Worm (Caenorhabditis elegans) whole organism, young adult: ENCODE results near the gene nhx-9.

Experiments
- B0261.1 ChIP-seq: sonication (generic microtip); optimal IDR thresholded peaks from 2 replicates; lab custom pipeline; 2016; ENCODE audit warnings: mild to moderate bottlenecking, missing genetic modification characterization, moderate library complexity, missing compliant biosample characterization
- D2030.7 ChIP-seq: fragments of 200-800 bp; sonication (Bioruptor generic); IDR thresholded peaks from 2 replicates; pipeline ENCODE4 v1.3.6; 2022; ENCODE audit warnings: missing genetic modification reagents, missing genetic modification characterization, missing compliant biosample characterization
- F23B12.7 ChIP-seq: sonication (generic microtip); optimal IDR thresholded peaks from 2 replicates; lab custom pipeline; 2017; ENCODE audit warnings: missing genetic modification characterization, mild to moderate bottlenecking, missing compliant biosample characterization, antibody characterized with exemption, moderate library complexity; ENCODE audit not compliant: insufficient read depth
- F49E8.2 ChIP-seq: sonication (generic microtip); optimal IDR thresholded peaks from 3 replicates; lab custom pipeline; 2017; ENCODE audit warnings: missing genetic modification characterization, mild to moderate bottlenecking, missing compliant biosample characterization, antibody characterized with exemption, moderate library complexity; ENCODE audit not compliant: insufficient read depth
- F52B5.7 ChIP-seq: sonication (generic microtip); optimal IDR thresholded peaks from 2 replicates; lab custom pipeline; 2016; ENCODE audit warnings: mild to moderate bottlenecking, missing genetic modification characterization, missing compliant biosample characterization
- F57C9.4 ChIP-seq: sonication (generic microtip); optimal IDR thresholded peaks from 2 replicates; lab custom pipeline; 2017; ENCODE audit warnings: mild to moderate bottlenecking, missing genetic modification characterization, missing compliant biosample characterization
- K11D2.4 ChIP-seq: fragments of 200-800 bp; sonication (Bioruptor generic); IDR thresholded peaks from 2 replicates; pipeline ENCODE4 v1.3.6; 2022; ENCODE audit warnings: missing genetic modification reagents, missing genetic modification characterization, missing compliant biosample characterization
- T07F8.4 ChIP-seq: sonication (generic microtip); optimal IDR thresholded peaks from 2 replicates; lab custom pipeline; 2016; ENCODE audit warnings: mild to moderate bottlenecking, missing genetic modification characterization, moderate library complexity, missing compliant biosample characterization
- Y95B8A.8 ChIP-seq: fragments of 200-800 bp; sonication (Bioruptor generic); IDR thresholded peaks from 2 replicates; pipeline ENCODE4 v1.3.6; 2022; ENCODE audit warnings: missing genetic modification reagents, missing genetic modification characterization, missing compliant biosample characterization
- ama-1 ChIP-seq, 3 experiments: fragments of 150-350 bp in 1 of 3; sonication (generic microtip) in 2 of 3; optimal IDR thresholded peaks; 2 replicates each; lab custom pipeline; 2014 to 2018; ENCODE audit warnings: missing biosample characterization in 2 of 3, missing genetic modification characterization in 2 of 3, missing genetic modification reagents in 2 of 3
- aptf-2 ChIP-seq: fragments of 200-800 bp; sonication (Bioruptor generic); conservative IDR thresholded peaks from 2 replicates; pipeline ENCODE4 v1.3.6; 2022; ENCODE audit warnings: missing genetic modification reagents, missing genetic modification characterization, missing compliant biosample characterization
- athp-1 ChIP-seq: sonication (generic microtip); optimal IDR thresholded peaks from 2 replicates; lab custom pipeline; 2017; ENCODE audit warnings: mild to moderate bottlenecking, missing genetic modification characterization, missing compliant biosample characterization
- attf-3 ChIP-seq: fragments of 200-800 bp; sonication (Bioruptor generic); conservative IDR thresholded peaks from 2 replicates; pipeline ENCODE4 v1.3.6; 2022; ENCODE audit warnings: missing genetic modification reagents, missing genetic modification characterization, missing compliant biosample characterization
- ceh-100 ChIP-seq: fragments of 200-800 bp; sonication (Bioruptor generic); IDR thresholded peaks from 2 replicates; pipeline ENCODE4 v1.3.6; 2022; ENCODE audit warnings: missing genetic modification reagents, missing genetic modification characterization, missing compliant biosample characterization
- ceh-58 ChIP-seq: fragments of 200-800 bp; sonication (Bioruptor generic); IDR thresholded peaks from 2 replicates; pipeline ENCODE4 v1.3.6; 2022; ENCODE audit warnings: missing genetic modification characterization, missing compliant biosample characterization
- chd-7 ChIP-seq: sonication (generic microtip); optimal IDR thresholded peaks from 2 replicates; lab custom pipeline; 2016; ENCODE audit warnings: mild to moderate bottlenecking, missing genetic modification characterization, moderate library complexity, missing compliant biosample characterization
- die-1 ChIP-seq: sonication (generic microtip); optimal IDR thresholded peaks from 2 replicates; lab custom pipeline; 2016; ENCODE audit warnings: missing genotype, mild to moderate bottlenecking, missing genetic modification characterization, missing compliant biosample characterization
- dox-1 ChIP-seq: fragments of 200-800 bp; sonication (Bioruptor generic); IDR thresholded peaks from 2 replicates; pipeline ENCODE4 v1.3.6; 2022; ENCODE audit warnings: missing genetic modification reagents, missing genetic modification characterization, missing compliant biosample characterization
- dpff-1 ChIP-seq: sonication (generic microtip); optimal IDR thresholded peaks from 2 replicates; lab custom pipeline; 2017; ENCODE audit warnings: mild to moderate bottlenecking, missing genetic modification characterization, missing compliant biosample characterization
- dpl-1 ChIP-seq: fragments of 150-350 bp; optimal IDR thresholded peaks from 2 replicates; lab custom pipeline; 2014; ENCODE audit warnings: missing biosample characterization, missing genetic modification reagents, missing genetic modification characterization
- egrh-3 ChIP-seq: fragments of 200-800 bp; sonication (Bioruptor generic); IDR thresholded peaks from 2 replicates; pipeline ENCODE4 v1.3.6; 2022; ENCODE audit warnings: missing genetic modification reagents, missing genetic modification characterization, missing compliant biosample characterization
- ets-4 ChIP-seq: fragments of 200-800 bp; sonication (Bioruptor generic); optimal IDR thresholded peaks from 2 replicates; lab custom pipeline; 2018; ENCODE audit warnings: mild to moderate bottlenecking, missing genetic modification characterization, missing compliant biosample characterization
- fkh-3 ChIP-seq: sonication (generic microtip); optimal IDR thresholded peaks from 2 replicates; lab custom pipeline; 2016; ENCODE audit warnings: mild to moderate bottlenecking, missing genetic modification characterization, missing compliant biosample characterization
- him-1 ChIP-seq: sonication (generic microtip); optimal IDR thresholded peaks from 2 replicates; lab custom pipeline; 2016; ENCODE audit warnings: missing genotype, missing genetic modification reagents, missing genetic modification characterization, missing compliant biosample characterization
- hsf-1 ChIP-seq: fragments of 200-800 bp; sonication (Bioruptor generic); IDR thresholded peaks from 2 replicates; pipeline ENCODE4 v1.3.6; 2022; ENCODE audit warnings: missing genetic modification reagents, missing genetic modification characterization, missing compliant biosample characterization
- lag-1 ChIP-seq: fragments of 200-800 bp; sonication (Bioruptor generic); IDR thresholded peaks from 2 replicates; pipeline ENCODE4 v1.3.6; 2022; ENCODE audit warnings: missing genetic modification reagents, missing genetic modification characterization, missing compliant biosample characterization
- lin-26 ChIP-seq: fragments of 200-800 bp; sonication (Bioruptor generic); IDR thresholded peaks from 2 replicates; pipeline ENCODE4 v1.3.6; 2022; ENCODE audit warnings: missing genetic modification reagents, missing genetic modification characterization, missing compliant biosample characterization
- lin-35 ChIP-seq, 3 experiments: fragments of 150-350 bp in 2 of 3; sonication (generic microtip) in 1 of 3; optimal IDR thresholded peaks; 2 replicates each; lab custom pipeline; 2014 to 2018; ENCODE audit warnings: missing biosample characterization in 3 of 3, missing genetic modification characterization in 3 of 3, missing genetic modification reagents in 3 of 3
- lin-40 ChIP-seq: sonication (generic microtip); optimal IDR thresholded peaks from 2 replicates; lab custom pipeline; 2016; ENCODE audit warnings: missing genetic modification characterization, mild to moderate bottlenecking, missing compliant biosample characterization, missing genotype, missing genetic modification reagents
- lir-1 ChIP-seq: fragments of 200-800 bp; sonication (Bioruptor generic); conservative IDR thresholded peaks from 2 replicates; pipeline ENCODE4 v1.3.6; 2022; ENCODE audit warnings: missing genetic modification reagents, missing genetic modification characterization, missing compliant biosample characterization
- lsl-1 ChIP-seq: fragments of 200-800 bp; sonication (Bioruptor generic); optimal IDR thresholded peaks from 2 replicates; lab custom pipeline; 2018; ENCODE audit warnings: mild to moderate bottlenecking, missing genetic modification characterization, moderate library complexity, missing compliant biosample characterization
- madf-3 ChIP-seq: fragments of 200-800 bp; sonication (Bioruptor generic); IDR thresholded peaks from 2 replicates; pipeline ENCODE4 v1.3.6; 2022; ENCODE audit warnings: missing genetic modification reagents, missing genetic modification characterization, missing compliant biosample characterization
- mcd-1 ChIP-seq: fragments of 200-800 bp; sonication (Bioruptor generic); IDR thresholded peaks from 2 replicates; pipeline ENCODE4 v1.3.6; 2022; ENCODE audit warnings: missing genetic modification reagents, missing genetic modification characterization, missing compliant biosample characterization
- pbrm-1 ChIP-seq: fragments of 200-800 bp; sonication (Bioruptor generic); IDR thresholded peaks from 2 replicates; pipeline ENCODE4 v1.3.6; 2022; ENCODE audit warnings: missing genetic modification reagents, missing genetic modification characterization, missing compliant biosample characterization
- repo-1 ChIP-seq: sonication (generic microtip); optimal IDR thresholded peaks from 2 replicates; lab custom pipeline; 2017; ENCODE audit warnings: mild to moderate bottlenecking, missing genetic modification characterization, missing compliant biosample characterization
- rpc-1 ChIP-seq, 2 experiments: fragments of 150-350 bp in 1 of 2; sonication (generic microtip) in 1 of 2; optimal IDR thresholded peaks; 2 replicates each; lab custom pipeline; 2014 to 2018; ENCODE audit warnings: missing biosample characterization in 1 of 2, missing genetic modification characterization in 1 of 2, missing genetic modification reagents in 1 of 2, missing genotype in 1 of 2
- snpc-1.1 ChIP-seq: sonication (generic microtip); optimal IDR thresholded peaks from 2 replicates; lab custom pipeline; 2017; ENCODE audit warnings: missing genetic modification characterization, mild to moderate bottlenecking, missing compliant biosample characterization, antibody characterized with exemption, moderate library complexity, missing genotype, missing genetic modification reagents; ENCODE audit not compliant: insufficient read depth
- snpc-1.3 ChIP-seq: sonication (generic microtip); optimal IDR thresholded peaks from 2 replicates; lab custom pipeline; 2017; ENCODE audit warnings: missing genetic modification characterization, mild to moderate bottlenecking, missing compliant biosample characterization, antibody characterized with exemption, moderate library complexity, missing genotype, missing genetic modification reagents; ENCODE audit not compliant: insufficient read depth
- snpc-3.4 ChIP-seq: sonication (generic microtip); optimal IDR thresholded peaks from 2 replicates; lab custom pipeline; 2017; ENCODE audit warnings: missing genetic modification characterization, mild to moderate bottlenecking, missing compliant biosample characterization, antibody characterized with exemption, moderate library complexity, missing genotype, missing genetic modification reagents
- snpc-4 ChIP-seq, 5 experiments: fragments of 150-350 bp in 1 of 5; sonication (generic microtip) in 4 of 5; optimal IDR thresholded peaks; 2 replicates each; lab custom pipeline; 2014 to 2018; ENCODE audit warnings: missing genetic modification characterization in 5 of 5, missing biosample characterization in 3 of 5, antibody characterized with exemption in 2 of 5, mild to moderate bottlenecking in 2 of 5, missing compliant biosample characterization in 2 of 5, missing genotype in 2 of 5, moderate library complexity in 2 of 5, missing genetic modification reagents in 1 of 5
- somi-1 ChIP-seq: fragments of 200-800 bp; sonication (Bioruptor generic); optimal IDR thresholded peaks from 2 replicates; lab custom pipeline; 2018; ENCODE audit warnings: mild to moderate bottlenecking, missing genetic modification characterization, missing compliant biosample characterization
- sptf-2 ChIP-seq: fragments of 200-800 bp; sonication (Bioruptor generic); optimal IDR thresholded peaks from 2 replicates; lab custom pipeline; 2018; ENCODE audit warnings: mild to moderate bottlenecking, missing genetic modification characterization, missing compliant biosample characterization
- zim-3 ChIP-seq: sonication (generic microtip); optimal IDR thresholded peaks from 2 replicates; lab custom pipeline; 2017; ENCODE audit warnings: mild to moderate bottlenecking, missing genetic modification characterization, moderate library complexity, missing compliant biosample characterization
- ztf-22 ChIP-seq: fragments of 200-800 bp; sonication (Bioruptor generic); optimal IDR thresholded peaks from 2 replicates; lab custom pipeline; 2018; ENCODE audit warnings: mild to moderate bottlenecking, missing genetic modification characterization, moderate library complexity, missing compliant biosample characterization
- ztf-6 ChIP-seq: fragments of 200-800 bp; sonication (Bioruptor generic); IDR thresholded peaks from 2 replicates; pipeline ENCODE4 v1.3.6; 2022; ENCODE audit warnings: missing genetic modification reagents, missing genetic modification characterization, missing compliant biosample characterization

The nhx-9 gene

ce11 chrIV:11955592-11955991 is 24.9 kb downstream of the nhx-9 start (continued):
- TF ChIP-seq snpc-4 (GFP tag; optimal IDR thresholded peaks at IDR 0.05; lab: Kevin White, UChicago) (no peak), snpc-4 (tag; optimal IDR thresholded peaks at IDR 0.05; lab: Kevin White, UChicago) (peak in 1 of 4 experiments; percentile 34), lin-40 (peak; percentile 58), lag-1 (GFP tag; lab: Robert Waterston, UW) (no peak), ets-4 (GFP tag; lab: Kevin White, UChicago) (peak; percentile 88), athp-1 (peak; percentile 19), F23B12.7 (tag; lab: Kevin White, UChicago) (peak; percentile 8), snpc-1.3 (no peak), F57C9.4 (tag; lab: Kevin White, UChicago) (no peak), egrh-3 (no peak), him-1 (no peak), B0261.1 (tag; lab: Kevin White, UChicago) (no peak), lir-1 (no peak), Y95B8A.8 (no peak), repo-1 (peak; percentile 81), ceh-58 (GFP tag; lab: Robert Waterston, UW) (no peak), F52B5.7 (tag; lab: Kevin White, UChicago) (peak; percentile 55), ceh-100 (GFP tag; lab: Robert Waterston, UW) (no peak), K11D2.4 (GFP tag; lab: Robert Waterston, UW) (0 out of 2 replicates have a peak, but pooled peaks have one; percentile 22), lin-35 (GFP tag; optimal IDR thresholded peaks at IDR 0.05; lab: Kevin White, UChicago) (peak in 1 of 3 experiments; percentile 53), ama-1 (optimal IDR thresholded peaks at IDR 0.05; lab: Kevin White, UChicago) (peak; percentile 64), ama-1 (GFP tag; optimal IDR thresholded peaks at IDR 0.05; lab: Kevin White, UChicago) (peak in 1 of 2 experiments; percentile 24), fkh-3 (tag; lab: Kevin White, UChicago) (no peak), snpc-3.4 (peak; percentile 1), rpc-1 (optimal IDR thresholded peaks at IDR 0.05; lab: Kevin White, UChicago) (no peak), rpc-1 (tag; optimal IDR thresholded peaks at IDR 0.05; lab: Kevin White, UChicago) (no peak), dpl-1 (GFP tag; lab: Kevin White, UChicago) (no peak), zim-3 (tag; lab: Kevin White, UChicago) (peak; percentile 49), snpc-1.1 (tag; lab: Kevin White, UChicago) (no peak), lsl-1 (GFP tag; lab: Kevin White, UChicago) (no peak), T07F8.4 (tag; lab: Kevin White, UChicago) (no peak)

ce11 chrIV:11956387-11956786 is 25.7 kb downstream of the nhx-9 start:
- TF ChIP-seq egrh-3 (peak; percentile 29; the same call in 1 of the 2 replicates), ztf-22 (peak; percentile 91), dpff-1 (tag; lab: Kevin White, UChicago) (peak; percentile 73), ztf-6 (no peak), snpc-3.4 (no peak), ama-1 (optimal IDR thresholded peaks at IDR 0.05; lab: Kevin White, UChicago) (no peak), ama-1 (GFP tag; optimal IDR thresholded peaks at IDR 0.05; lab: Kevin White, UChicago) (no peak), F49E8.2 (tag; lab: Kevin White, UChicago) (no peak), lin-26 (GFP tag; lab: Robert Waterston, UW) (peak; percentile 82), aptf-2 (GFP tag; lab: Robert Waterston, UW) (no peak), attf-3 (GFP tag; lab: Robert Waterston, UW) (0 out of 2 replicates have a peak, but pooled peaks have one; percentile 13), D2030.7 (GFP tag; lab: Robert Waterston, UW) (no peak), dox-1 (peak; percentile 71), athp-1 (peak; percentile 49), T07F8.4 (tag; lab: Kevin White, UChicago) (no peak), mcd-1 (GFP tag; lab: Robert Waterston, UW) (peak; percentile 70), rpc-1 (optimal IDR thresholded peaks at IDR 0.05; lab: Kevin White, UChicago) (no peak), rpc-1 (tag; optimal IDR thresholded peaks at IDR 0.05; lab: Kevin White, UChicago) (no peak), chd-7 (peak; percentile 94), madf-3 (GFP tag; lab: Robert Waterston, UW) (no peak), somi-1 (GFP tag; lab: Kevin White, UChicago) (peak; percentile 97), hsf-1 (GFP tag; lab: Robert Waterston, UW) (peak; percentile 77), die-1 (tag; lab: Kevin White, UChicago) (peak; percentile 82), sptf-2 (GFP tag; lab: Kevin White, UChicago) (no peak), pbrm-1 (GFP tag; lab: Robert Waterston, UW) (peak; percentile 44; the same call in 1 of the 2 replicates), lin-40 (peak; percentile 87)
